Fruit fly (Drosophila melanogaster): ENCODE results near the gene Tie.

Tie gene

DNA sequence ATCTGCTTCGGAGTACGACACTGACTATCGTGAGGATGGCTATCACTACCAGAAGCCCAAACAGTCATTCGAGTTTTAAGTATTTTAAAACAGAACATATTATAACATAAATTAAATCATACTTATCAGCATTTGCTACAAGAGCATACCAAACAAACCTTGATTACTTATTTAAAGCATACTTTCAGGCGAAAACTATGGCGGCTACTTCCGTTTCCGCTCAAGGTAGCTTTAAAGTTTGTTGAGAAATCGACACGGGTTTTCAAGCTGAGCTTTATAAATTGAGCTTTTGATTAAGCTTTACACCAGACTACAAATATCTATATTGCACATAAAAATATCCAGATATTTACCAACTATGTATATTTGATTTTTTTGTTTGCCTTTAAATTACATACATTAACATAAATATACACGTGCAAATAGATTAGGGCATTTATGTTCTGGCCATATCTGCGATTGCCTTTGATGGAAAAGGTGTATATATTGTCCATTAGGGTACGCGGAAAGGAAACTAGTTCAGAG lies 56.9 kb downstream of the Tie start (continued):
- TF ChIP-seq CG11902 (GFP tag; optimal IDR thresholded peaks at IDR 0.05) (no peak), Gug (GFP tag; IDR thresholded peaks at IDR 0.05) (no peak), CG34406 (GFP tag; optimal IDR thresholded peaks at IDR 0.05) (peak; percentile 49), Smox (GFP tag; optimal IDR thresholded peaks at IDR 0.05) (peak; percentile 17), Ets21C (GFP tag; optimal IDR thresholded peaks at IDR 0.05) (no peak), Met (GFP tag; optimal IDR thresholded peaks at IDR 0.05) (peak; percentile 37), CG8119 (GFP tag; IDR thresholded peaks at IDR 0.05) (peak; percentile 23; the same call in 1 of the 3 replicates), spab (GFP tag; optimal IDR thresholded peaks at IDR 0.05) (peak; percentile 11), Sox15 (GFP tag; optimal IDR thresholded peaks at IDR 0.05) (no peak), cyc (GFP tag; optimal IDR thresholded peaks at IDR 0.05) (peak; percentile 2), Sox14 (GFP tag; optimal IDR thresholded peaks at IDR 0.05) (no peak), CG6276 (GFP tag; optimal IDR thresholded peaks at IDR 0.05) (peak; percentile 28), Eip93F (GFP tag; optimal IDR thresholded peaks at IDR 0.05) (no peak), Hr39 (GFP tag; optimal IDR thresholded peaks at IDR 0.05) (no peak), esn (GFP tag; optimal IDR thresholded peaks at IDR 0.05) (no peak), CG6854 (GFP tag; optimal IDR thresholded peaks at IDR 0.05) (no peak), dsx (GFP tag; optimal IDR thresholded peaks at IDR 0.05; ENCODE audit: poor library complexity, severe bottlenecking) (no peak), fd59A (GFP tag; optimal IDR thresholded peaks at IDR 0.05) (peak; percentile 3), CG16779 (tag; optimal IDR thresholded peaks at IDR 0.05) (peak; percentile 22), Hr38 (GFP tag; optimal IDR thresholded peaks at IDR 0.05) (no peak), Eip78C (GFP tag) (peak; percentile 90), CG8632 (GFP tag; optimal IDR thresholded peaks at IDR 0.05) (peak; percentile 47), CG11762 (GFP tag; optimal IDR thresholded peaks at IDR 0.05; ENCODE audit: insufficient read depth) (peak; percentile 26), lz (GFP tag; optimal IDR thresholded peaks at IDR 0.05) (peak; percentile 23), Lpt (GFP tag; optimal IDR thresholded peaks at IDR 0.05) (no peak), fkh (GFP tag; optimal IDR thresholded peaks at IDR 0.05) (no peak), OdsH (GFP tag; optimal IDR thresholded peaks at IDR 0.05) (peak; percentile 50)

DNA sequence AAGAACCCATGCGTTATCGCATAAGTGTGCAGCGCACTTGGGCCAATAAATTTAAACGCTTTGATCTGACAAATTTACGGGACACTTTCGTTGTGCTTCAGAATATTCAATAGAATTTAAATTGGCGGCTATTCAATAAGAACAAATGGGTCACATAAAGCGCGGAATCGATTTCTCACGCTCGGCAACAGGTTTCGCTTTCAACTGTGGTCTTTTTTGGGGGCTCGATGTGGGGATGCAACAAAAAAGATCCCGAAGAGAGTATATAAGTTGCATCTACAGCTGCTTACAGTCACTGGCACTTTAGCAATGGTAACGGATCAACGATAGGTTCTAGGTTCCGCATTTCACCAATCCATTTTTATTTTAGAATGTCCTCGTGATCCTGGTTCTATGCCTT lies 59.2 kb downstream of the Tie start, which contains the start of gene CG11349:
CG11349 (plus strand) TSS at position 301 of the 400 bp plus-strand sequence.
- TF ChIP-seq lz (GFP tag; optimal IDR thresholded peaks at IDR 0.05), result no peak
- no peak for TF ChIP-seq Eip78C (GFP tag)

DNA sequence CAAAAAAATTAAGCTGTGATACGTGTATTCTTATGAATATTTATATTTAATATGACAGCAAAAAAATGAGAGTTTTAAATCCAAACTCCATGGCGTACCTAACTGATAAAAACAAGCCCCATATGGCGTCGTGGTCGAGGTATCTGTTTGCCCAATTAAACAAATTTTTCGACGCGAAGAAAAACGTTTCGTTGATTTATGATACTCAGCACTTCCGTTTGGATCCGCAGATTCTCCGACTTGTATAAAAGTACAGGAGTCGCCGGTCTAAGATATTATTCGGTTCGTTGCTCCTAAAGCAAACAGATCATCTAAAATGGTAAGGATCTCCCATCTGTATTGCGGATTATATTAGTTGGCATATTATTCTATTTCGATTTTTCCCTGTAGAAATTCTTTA lies 60.5 kb downstream of the Tie start, which contains the start of gene CG32248:
CG32248 (plus strand) TSS at position 301 of the 400 bp plus-strand sequence.
- TF ChIP-seq CG6808 (GFP tag; optimal IDR thresholded peaks at IDR 0.05), result no peak
- TF ChIP-seq fkh (GFP tag; optimal IDR thresholded peaks at IDR 0.05), result no peak
- TF ChIP-seq CG10631 (GFP tag; optimal IDR thresholded peaks at IDR 0.05), result no peak
- no peak for TF ChIP-seq eg (GFP tag; IDR thresholded peaks at IDR 0.05)
- no peak for TF ChIP-seq CG8319 (GFP tag; optimal IDR thresholded peaks at IDR 0.05)
- no peak for TF ChIP-seq CG11294 (GFP tag; IDR thresholded peaks at IDR 0.05)
- no peak for TF ChIP-seq Eip93F (GFP tag; optimal IDR thresholded peaks at IDR 0.05)
- TF ChIP-seq achi (GFP tag; optimal IDR thresholded peaks at IDR 0.05), result no peak
- no peak for TF ChIP-seq fd59A (GFP tag; optimal IDR thresholded peaks at IDR 0.05)
- no peak for TF ChIP-seq OdsH (GFP tag; optimal IDR thresholded peaks at IDR 0.05)
- no peak for TF ChIP-seq ss (GFP tag; optimal IDR thresholded peaks at IDR 0.05)
- TF ChIP-seq CG11762 (GFP tag; optimal IDR thresholded peaks at IDR 0.05; ENCODE audit: insufficient read depth), result no peak
- TF ChIP-seq CG6854 (GFP tag; optimal IDR thresholded peaks at IDR 0.05), result no peak
- no peak for TF ChIP-seq fd85E (GFP tag; optimal IDR thresholded peaks at IDR 0.05)
- no peak for TF ChIP-seq svp (GFP tag)
- no peak for TF ChIP-seq Gug (GFP tag; IDR thresholded peaks at IDR 0.05)
- no peak for TF ChIP-seq spab (GFP tag; optimal IDR thresholded peaks at IDR 0.05)
- no peak for TF ChIP-seq Sox15 (GFP tag; optimal IDR thresholded peaks at IDR 0.05)

DNA sequence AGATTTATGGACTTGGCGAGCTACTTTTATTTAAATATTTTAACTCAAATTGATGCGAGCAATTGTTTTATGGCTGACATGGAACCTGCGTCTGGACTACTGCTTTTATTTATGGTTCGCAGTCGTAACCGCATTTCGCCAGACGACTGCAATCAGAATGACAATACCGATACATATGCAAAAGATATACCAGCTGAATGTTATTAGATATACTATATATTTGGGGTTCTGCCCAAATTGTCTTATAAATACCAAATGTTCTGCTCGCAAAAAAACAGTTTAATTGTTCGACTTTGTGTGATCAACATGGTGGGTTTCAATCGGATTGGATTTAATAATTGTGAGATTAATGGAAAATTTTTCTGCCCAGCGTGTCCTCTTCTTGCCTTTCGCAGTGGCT lies 62.2 kb downstream of the Tie start, which contains the start of gene CG32249:
CG32249 (plus strand) TSS at position 301 of the 400 bp plus-strand sequence.
- TF ChIP-seq Hr38 (GFP tag; optimal IDR thresholded peaks at IDR 0.05) (no peak), achi (GFP tag; optimal IDR thresholded peaks at IDR 0.05) (no peak), CG11762 (GFP tag; optimal IDR thresholded peaks at IDR 0.05; ENCODE audit: insufficient read depth) (no peak), Ets21C (GFP tag; optimal IDR thresholded peaks at IDR 0.05) (no peak), CG8632 (GFP tag; optimal IDR thresholded peaks at IDR 0.05) (no peak), CG11902 (GFP tag; optimal IDR thresholded peaks at IDR 0.05) (no peak), CG4318 (GFP tag; optimal IDR thresholded peaks at IDR 0.05) (no peak), fd59A (GFP tag; optimal IDR thresholded peaks at IDR 0.05) (no peak), vri (GFP tag; optimal IDR thresholded peaks at IDR 0.05) (no peak), OdsH (GFP tag; optimal IDR thresholded peaks at IDR 0.05) (no peak), CG3032 (tag; optimal IDR thresholded peaks at IDR 0.05) (no peak)

Data from whole organism, prepupa.